Worm (Caenorhabditis elegans) whole organism, mixed stage, embryonic: ENCODE results near the gene C09F12.3.

Experiments
- ceh-83 ChIP-seq: fragments of 200-800 bp; sonication (Bioruptor generic); optimal IDR thresholded peaks from 2 replicates; lab custom pipeline; 2018; ENCODE audit warnings: mild to moderate bottlenecking, missing genetic modification characterization, missing compliant biosample characterization
- elt-1 ChIP-seq: sonication (generic microtip); optimal IDR thresholded peaks from 2 replicates; lab custom pipeline; 2017; ENCODE audit warnings: missing genetic modification characterization, mild to moderate bottlenecking, missing compliant biosample characterization, antibody characterized with exemption, moderate library complexity, borderline replicate concordance; ENCODE audit not compliant: insufficient read depth
- elt-3 ChIP-seq: fragments of 150-350 bp; optimal IDR thresholded peaks from 2 replicates; lab custom pipeline; 2014; ENCODE audit warnings: missing biosample characterization, missing genetic modification characterization
- hlh-1 ChIP-seq: fragments of 150-350 bp; optimal IDR thresholded peaks from 2 replicates; lab custom pipeline; 2014; ENCODE audit warnings: missing biosample characterization, missing genetic modification reagents, missing genetic modification characterization
- lin-13 ChIP-seq: fragments of 150-350 bp; optimal IDR thresholded peaks from 2 replicates; lab custom pipeline; 2014; ENCODE audit warnings: missing biosample characterization, missing genetic modification characterization
- lsy-2 ChIP-seq: fragments of 150-350 bp; optimal IDR thresholded peaks from 2 replicates; lab custom pipeline; 2014; ENCODE audit warnings: missing biosample characterization, missing genetic modification characterization
- nhr-237 ChIP-seq: fragments of 150-350 bp; optimal IDR thresholded peaks from 2 replicates; lab custom pipeline; 2014; ENCODE audit warnings: missing biosample characterization, missing genetic modification characterization
- nhr-28 ChIP-seq: fragments of 150-350 bp; optimal IDR thresholded peaks from 2 replicates; lab custom pipeline; 2014; ENCODE audit warnings: missing biosample characterization, missing genetic modification characterization
- nhr-76 ChIP-seq: sonication (generic microtip); optimal IDR thresholded peaks from 2 replicates; lab custom pipeline; 2017; ENCODE audit warnings: missing biosample characterization, missing genetic modification characterization
- sptf-1 ChIP-seq: sonication (generic microtip); optimal IDR thresholded peaks from 2 replicates; lab custom pipeline; 2017; ENCODE audit warnings: mild to moderate bottlenecking, missing genetic modification characterization, moderate library complexity, missing compliant biosample characterization
- unc-39 ChIP-seq: fragments of 150-350 bp; optimal IDR thresholded peaks from 2 replicates; lab custom pipeline; 2014; ENCODE audit warnings: missing biosample characterization, missing genetic modification characterization
- unc-62 ChIP-seq: fragments of 150-350 bp; optimal IDR thresholded peaks from 2 replicates; lab custom pipeline; 2014; ENCODE audit warnings: missing biosample characterization, missing genetic modification reagents, missing genetic modification characterization

DNA sequence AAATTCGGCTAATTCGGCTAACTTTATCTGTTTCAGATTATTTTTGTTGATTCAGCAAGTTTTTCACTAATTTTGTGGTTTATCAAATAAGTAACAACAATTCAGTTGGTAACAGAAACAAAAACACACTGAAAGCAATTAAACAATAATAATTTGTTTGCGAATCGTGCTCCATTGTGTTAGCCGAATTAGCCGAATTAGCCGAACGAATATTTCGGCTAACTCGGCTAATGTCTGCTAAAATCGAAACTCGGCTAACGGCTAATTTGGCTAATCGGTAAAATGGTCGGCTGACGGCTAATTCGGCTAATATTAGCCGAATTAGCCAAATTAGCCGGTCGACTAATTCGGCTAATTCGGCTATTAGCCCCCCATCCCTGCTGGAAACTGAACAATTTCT lies 39.0 kb downstream of the C09F12.3 start:
- TF ChIP-seq nhr-76 (tag; lab: Kevin White, UChicago) (no peak), unc-62 (GFP tag; lab: Kevin White, UChicago) (no peak), elt-3 (tag; lab: Kevin White, UChicago) (no peak), sptf-1 (tag; lab: Kevin White, UChicago) (no peak), nhr-237 (tag; lab: Kevin White, UChicago) (no peak), unc-39 (tag; lab: Kevin White, UChicago) (no peak), ceh-83 (GFP tag; lab: Kevin White, UChicago) (no peak), hlh-1 (tag; lab: Kevin White, UChicago) (no peak), nhr-28 (tag; lab: Kevin White, UChicago) (no peak), lsy-2 (no peak), lin-13 (tag; lab: Kevin White, UChicago) (no peak), elt-1 (no peak)
